Fruit fly (Drosophila melanogaster) whole organism: ENCODE results near the gene CG45064.

Experiments
- CG8478 ChIP-seq: fragments of >200 bp; optimal IDR thresholded peaks from 2 replicates; lab custom pipeline; 2018; ENCODE audit warnings: inconsistent platforms
- Dll ChIP-seq: fragments of >200 bp; optimal IDR thresholded peaks from 2 replicates; lab custom pipeline; 2017
- EcR ChIP-seq, 2 experiments: fragments of >200 bp; optimal IDR thresholded peaks; 2 replicates each; lab custom pipeline; 2017; ENCODE audit warnings: missing biosample characterization in 2 of 2, missing genetic modification characterization in 2 of 2, missing genetic modification reagents in 2 of 2
- pan ChIP-seq: fragments of >200 bp; optimal IDR thresholded peaks from 2 replicates; lab custom pipeline; 2017
- psq ChIP-seq: fragments of >200 bp; optimal IDR thresholded peaks from 2 replicates; lab custom pipeline; 2017
- usp ChIP-seq: fragments of >200 bp; optimal IDR thresholded peaks from 2 replicates; lab custom pipeline; 2017; ENCODE audit warnings: missing biosample characterization, missing genetic modification characterization, mixed read lengths

CG45064 gene

DNA sequence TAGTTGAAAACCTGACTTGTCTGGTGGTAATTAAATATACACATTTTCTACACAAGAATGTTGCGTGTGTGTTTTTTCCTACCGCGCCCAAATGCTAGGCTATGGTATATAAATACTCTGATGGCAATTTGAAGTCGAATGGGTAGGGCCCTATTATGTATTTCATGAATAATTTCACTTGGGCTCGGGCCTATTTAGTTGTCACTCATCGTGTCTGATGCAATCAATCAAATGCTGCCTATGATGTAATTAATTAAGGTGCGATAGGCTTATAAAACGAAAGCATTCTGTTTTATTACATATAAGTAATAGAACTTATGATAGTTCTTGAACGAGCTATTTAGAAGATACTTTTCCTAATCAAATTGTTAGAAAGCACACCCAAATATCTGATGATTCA is 19.9 kb downstream of the CG45064 start:
- no peak for TF ChIP-seq Dll (lab: Kevin White, UChicago)
- no peak for TF ChIP-seq CG8478

DNA sequence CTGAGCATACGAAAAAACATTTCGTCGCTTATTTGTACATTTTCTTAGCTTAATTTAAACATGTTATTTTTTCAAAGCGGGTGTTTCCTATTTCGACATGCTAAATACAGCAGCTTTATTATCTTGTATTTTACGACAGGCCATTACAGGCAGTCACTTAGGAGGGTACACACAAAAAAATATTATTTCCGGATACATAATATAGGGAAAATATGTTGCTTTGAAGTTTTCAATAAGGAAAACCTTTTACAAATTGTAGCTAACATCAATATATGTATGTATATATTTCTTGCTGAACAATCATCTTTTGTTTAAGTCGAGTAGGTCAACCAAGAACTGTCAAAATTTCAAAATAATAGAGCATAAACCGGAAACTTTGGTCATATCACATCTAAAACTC is 23.4 kb downstream of the CG45064 start, which contains the start of gene CG46399:
Gene CG46399, plus strand, starts transcription at position 301 of the 400 bp plus-strand sequence.
- TF ChIP-seq psq (no peak), Dll (lab: Kevin White, UChicago) (no peak), CG8478 (no peak), EcR (GFP tag; optimal IDR thresholded peaks at IDR 0.05; lab: Kevin White, UChicago) (no peak), usp (GFP tag; lab: Kevin White, UChicago) (no peak), pan (no peak)

DNA sequence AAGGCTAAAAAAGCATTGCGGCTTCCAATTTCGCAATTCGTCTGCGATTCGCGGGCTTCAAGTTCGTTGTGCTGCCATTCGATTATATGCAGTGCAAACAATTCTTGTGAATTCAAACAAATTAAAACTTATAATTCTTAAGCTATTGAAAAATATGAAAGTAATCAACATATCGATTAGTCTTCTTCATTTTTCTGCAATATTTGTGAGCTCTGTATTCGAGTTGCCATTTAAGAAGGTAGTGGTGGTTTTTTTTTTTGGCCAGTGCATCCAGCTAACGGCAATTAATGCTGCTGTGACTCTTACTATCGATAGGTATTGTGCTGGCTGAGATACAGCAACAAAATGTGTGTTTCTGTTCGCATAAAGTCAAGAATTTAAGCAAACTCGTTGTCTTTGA is 24.5 kb downstream of the CG45064 start:
- TF ChIP-seq usp (GFP tag; lab: Kevin White, UChicago): no peak
- TF ChIP-seq psq: no peak

DNA sequence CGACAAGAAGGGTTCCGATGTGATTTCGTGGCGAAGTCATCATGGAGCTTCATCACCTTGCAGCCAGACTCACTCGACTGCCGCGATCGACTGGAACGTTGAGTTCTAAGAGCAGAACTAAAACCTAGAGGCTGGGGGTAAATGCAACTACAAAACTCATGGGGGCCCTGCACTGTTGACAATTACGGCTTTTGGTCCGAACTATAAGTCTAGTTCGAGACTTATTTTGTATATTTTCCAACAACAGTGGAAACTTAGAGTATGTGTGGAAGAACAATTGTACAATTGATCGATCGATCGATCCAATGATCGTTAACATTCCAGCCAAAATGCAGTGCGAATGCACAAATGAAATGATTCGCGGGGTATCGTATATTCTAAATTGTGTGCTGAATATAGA is 26.1 kb downstream of the CG45064 start, which contains the start of gene CG9519:
Gene CG9519, minus strand, starts transcription at position 101 of the 400 bp plus-strand sequence.
- TF ChIP-seq psq (no peak), Dll (lab: Kevin White, UChicago) (no peak), EcR (GFP tag; optimal IDR thresholded peaks at IDR 0.05; lab: Kevin White, UChicago) (no peak), pan (no peak), CG8478 (no peak), usp (GFP tag; lab: Kevin White, UChicago) (no peak)

DNA sequence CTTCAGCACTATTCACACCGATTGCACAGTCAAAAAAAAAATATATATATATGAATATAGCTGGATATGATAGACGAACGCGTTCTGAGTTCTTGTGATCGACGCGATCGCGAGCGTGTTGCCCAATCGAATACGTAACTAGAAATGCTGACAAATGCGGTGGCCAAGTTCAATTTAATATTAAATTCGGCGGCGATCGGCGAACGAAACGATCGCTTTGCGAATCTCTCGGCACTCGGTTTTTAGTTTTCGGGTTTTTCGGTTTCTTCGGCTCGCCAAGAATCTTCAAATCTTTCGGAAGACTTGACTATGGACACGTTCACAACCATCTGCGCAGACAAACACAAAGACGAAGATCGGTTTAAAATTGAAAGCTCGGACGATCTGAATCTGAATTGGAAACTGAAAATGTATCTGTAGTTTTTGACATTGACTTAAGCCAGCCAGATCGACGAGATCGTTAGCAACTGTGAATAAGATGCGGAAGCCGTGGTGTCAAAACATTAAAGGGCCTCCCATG is 29.2 kb downstream of the CG45064 start, which contains the start of gene CG9521:
Gene CG9521, minus strand, starts transcription at position 117 of the 520 bp plus-strand sequence.
- TF ChIP-seq pan: no peak
- no peak for TF ChIP-seq EcR (GFP tag; optimal IDR thresholded peaks at IDR 0.05; lab: Kevin White, UChicago)
- no peak for TF ChIP-seq psq
- TF ChIP-seq Dll (lab: Kevin White, UChicago): no peak
- no peak for TF ChIP-seq CG8478
- TF ChIP-seq usp (GFP tag; lab: Kevin White, UChicago): no peak

DNA sequence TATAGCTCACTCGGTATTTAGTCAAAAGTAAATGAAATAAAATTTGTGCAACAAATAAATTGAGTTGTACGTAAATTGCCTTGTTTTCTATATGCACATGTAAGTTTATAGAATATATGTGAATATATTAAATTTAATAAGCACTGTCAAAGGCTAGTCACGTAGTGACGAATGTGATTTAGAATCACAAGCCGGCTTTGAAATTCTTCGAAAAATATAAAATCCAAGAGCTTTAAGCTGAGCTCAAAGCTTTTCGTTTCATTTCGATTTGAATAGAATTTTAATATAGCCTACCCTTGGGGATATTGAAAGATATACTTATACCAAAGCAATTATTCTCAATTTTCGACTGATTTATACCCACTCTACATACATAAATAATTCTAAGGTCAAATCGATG is 32.3 kb downstream of the CG45064 start:
- no peak for TF ChIP-seq Dll (lab: Kevin White, UChicago)
- no peak for TF ChIP-seq CG8478
- no peak for TF ChIP-seq psq
- no peak for TF ChIP-seq usp (GFP tag; lab: Kevin White, UChicago)
- TF ChIP-seq pan: no peak
- TF ChIP-seq EcR (GFP tag; optimal IDR thresholded peaks at IDR 0.05; lab: Kevin White, UChicago): no peak

DNA sequence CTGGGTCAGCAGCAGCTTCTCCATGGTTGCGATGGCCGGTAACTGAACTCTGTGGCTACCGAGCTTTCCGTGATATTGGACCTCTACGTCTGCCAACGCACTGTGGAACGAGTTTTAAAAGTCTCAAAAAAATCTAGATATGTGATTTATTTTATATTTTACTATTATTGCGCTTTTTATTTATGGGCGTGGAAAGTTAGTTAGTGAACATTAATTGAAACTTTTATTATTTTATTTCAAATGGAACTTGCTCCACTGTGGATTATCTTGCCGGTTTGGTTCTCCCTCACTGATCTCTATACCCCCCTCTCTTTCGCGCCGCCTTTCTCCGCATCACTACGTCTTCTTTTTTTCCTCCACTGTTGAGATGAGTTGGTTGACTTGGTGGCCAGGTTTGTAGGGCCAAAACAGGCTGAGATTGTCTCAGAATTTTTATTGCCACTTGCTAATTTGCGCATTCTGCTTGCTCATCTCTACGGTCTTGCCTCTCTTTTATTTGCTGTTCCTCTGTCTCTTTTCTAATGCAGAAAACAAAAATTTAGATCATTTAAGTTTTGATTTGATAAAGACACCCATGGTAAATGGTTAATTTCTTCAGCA is 33.5 kb downstream of the CG45064 start, which contains the start of gene CG9522:
Gene CG9522, minus strand, starts transcription at position 54 of the 600 bp plus-strand sequence.
- TF ChIP-seq psq: no peak
- no peak for TF ChIP-seq CG8478
- TF ChIP-seq Dll (lab: Kevin White, UChicago): no peak
- TF ChIP-seq EcR (GFP tag; optimal IDR thresholded peaks at IDR 0.05; lab: Kevin White, UChicago): no peak
- no peak for TF ChIP-seq pan
- TF ChIP-seq usp (GFP tag; lab: Kevin White, UChicago): no peak

DNA sequence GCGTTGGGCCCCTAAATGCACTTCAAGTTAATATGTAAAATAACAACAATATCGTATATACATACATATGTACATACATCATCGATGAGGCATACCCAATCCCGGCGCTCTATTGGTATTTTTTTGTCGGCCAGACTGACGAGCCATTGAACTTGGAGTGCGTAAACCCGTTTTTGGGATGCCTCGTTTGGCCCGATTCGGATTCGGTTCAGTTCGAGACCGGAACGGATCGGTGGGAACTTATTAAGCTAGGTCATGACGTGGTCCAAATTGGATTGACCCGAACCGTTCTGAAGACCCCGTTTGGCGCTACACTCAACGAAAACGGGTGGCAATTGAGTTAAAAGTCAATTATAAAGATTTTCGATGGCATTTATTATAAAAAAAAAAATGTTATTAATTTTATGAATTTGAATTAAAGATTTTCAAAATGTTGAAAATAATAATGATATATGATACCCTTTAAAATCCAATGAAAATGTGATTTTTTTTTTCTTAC is 36.2 kb downstream of the CG45064 start:
- TF ChIP-seq EcR (GFP tag; optimal IDR thresholded peaks at IDR 0.05; lab: Kevin White, UChicago) (peak in 1 of 2 experiments; percentile 65), CG8478 (no peak)

DNA sequence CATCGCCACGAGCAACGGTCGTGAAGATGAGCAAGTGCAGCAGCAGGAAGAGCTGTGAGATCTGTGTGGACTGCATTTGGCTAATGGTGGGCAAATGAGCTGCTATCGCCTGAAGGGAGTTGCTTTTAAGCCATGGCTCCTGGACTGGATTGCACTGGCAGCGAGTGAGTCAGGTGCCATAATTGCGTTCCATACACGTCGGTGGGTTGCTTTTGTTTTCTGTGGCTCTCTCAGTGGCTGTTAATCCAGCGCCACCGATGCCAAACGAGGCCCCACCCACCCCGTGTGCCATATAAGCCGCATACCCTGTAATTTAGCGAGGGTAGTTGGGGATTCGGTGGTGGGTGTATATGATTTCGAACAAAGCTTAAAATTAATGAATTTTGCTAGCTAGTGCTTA is 37.7 kb downstream of the CG45064 start, which contains the start of gene CG12539:
Gene CG12539, minus strand, starts transcription at position 101 of the 400 bp plus-strand sequence.
- TF ChIP-seq usp (GFP tag; lab: Kevin White, UChicago): no peak
- TF ChIP-seq CG8478: no peak
- TF ChIP-seq pan: no peak
- TF ChIP-seq Dll (lab: Kevin White, UChicago): no peak
- TF ChIP-seq EcR (GFP tag; optimal IDR thresholded peaks at IDR 0.05; lab: Kevin White, UChicago): no peak
- TF ChIP-seq psq: no peak

DNA sequence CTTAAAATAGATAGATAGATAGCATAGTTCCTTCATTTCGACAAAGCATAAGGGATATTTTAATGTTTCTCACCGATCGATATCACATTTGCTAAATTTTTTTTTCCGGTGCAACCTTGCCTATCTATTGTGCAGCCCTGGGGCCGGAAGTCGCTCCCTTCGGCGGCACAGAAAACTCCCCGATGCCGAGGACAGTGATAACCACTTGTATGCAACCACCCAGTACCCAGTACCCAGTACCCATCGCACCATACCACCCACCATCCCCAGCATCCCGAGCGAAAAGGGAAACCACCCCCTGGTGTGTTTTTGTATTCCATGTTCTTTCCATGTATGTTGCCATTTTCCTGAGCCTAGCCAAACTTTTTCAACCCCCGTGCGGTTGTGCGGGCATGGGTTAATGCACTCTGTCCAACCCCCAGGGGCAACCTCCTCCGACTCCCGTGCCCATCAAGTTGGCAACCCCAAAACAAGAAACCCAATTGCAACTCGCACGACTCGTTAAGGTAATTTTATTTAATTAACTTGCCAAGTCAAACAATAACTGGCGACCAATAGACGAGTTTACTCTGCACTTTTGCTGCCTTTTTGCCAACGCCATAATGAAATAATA is 40.4 kb downstream of the CG45064 start:
- TF ChIP-seq CG8478 (no peak), Dll (lab: Kevin White, UChicago) (no peak), EcR (GFP tag; optimal IDR thresholded peaks at IDR 0.05; lab: Kevin White, UChicago) (no peak), usp (GFP tag; lab: Kevin White, UChicago) (no peak), pan (no peak), psq (no peak)

DNA sequence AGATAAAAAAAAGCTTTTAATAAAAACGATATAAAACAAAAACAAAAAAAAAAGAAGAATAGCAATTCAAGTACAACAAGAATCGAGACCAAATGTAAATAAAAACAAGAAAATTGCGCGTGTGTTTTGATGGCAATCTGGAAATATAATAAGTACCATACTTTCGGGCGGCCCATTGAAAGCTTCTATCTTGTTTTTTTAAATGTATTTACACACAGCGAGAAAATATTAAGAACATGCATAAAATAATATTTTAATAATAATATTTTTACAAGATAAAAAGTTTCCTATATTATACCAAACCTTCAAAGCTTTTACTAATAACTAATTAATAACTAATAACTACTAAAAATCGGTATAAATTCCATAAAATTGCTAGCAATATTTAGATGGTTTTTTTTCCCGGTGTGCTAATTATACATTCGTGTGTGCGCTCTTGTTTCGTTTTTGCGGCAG is 41.9 kb downstream of the CG45064 start:
- TF ChIP-seq CG8478 (no peak), psq (no peak), pan (no peak), usp (GFP tag; lab: Kevin White, UChicago) (no peak)

DNA sequence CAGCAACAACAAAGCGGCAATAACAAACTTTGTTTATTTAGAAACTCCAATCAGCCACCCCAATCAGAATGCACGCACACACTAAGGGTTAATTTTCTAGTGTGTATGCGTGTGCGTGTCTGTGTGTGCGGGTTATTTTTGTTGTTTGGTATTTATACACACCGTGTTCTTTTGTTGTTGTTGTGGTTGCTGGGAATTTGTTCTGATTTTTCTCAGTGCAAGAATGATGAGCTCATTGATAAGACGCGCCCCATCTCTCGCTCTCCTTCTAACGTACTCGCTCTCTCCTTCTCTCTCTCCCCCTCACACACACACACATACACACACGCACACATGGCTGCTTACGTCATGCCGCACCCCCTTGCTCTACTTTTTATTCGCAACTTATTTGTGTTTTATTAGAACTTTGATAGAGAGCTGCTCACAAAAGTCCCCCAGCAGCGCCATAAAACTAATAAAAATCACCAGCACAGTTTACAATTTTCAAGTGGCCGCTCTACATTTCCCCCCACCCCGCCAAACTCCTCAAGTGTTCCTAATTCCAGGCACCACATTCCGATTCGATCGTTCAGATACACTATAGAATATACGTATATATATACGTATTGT is 42.5 kb downstream of the CG45064 start:
- TF ChIP-seq CG8478 (no peak), psq (no peak), usp (GFP tag; lab: Kevin White, UChicago) (no peak), Dll (lab: Kevin White, UChicago) (no peak), pan (no peak), EcR (GFP tag; optimal IDR thresholded peaks at IDR 0.05; lab: Kevin White, UChicago) (no peak)
